Fruit fly (Drosophila melanogaster): ENCODE measurements around the gene Cpr64Aa.

Gene Cpr64Aa

DNA sequence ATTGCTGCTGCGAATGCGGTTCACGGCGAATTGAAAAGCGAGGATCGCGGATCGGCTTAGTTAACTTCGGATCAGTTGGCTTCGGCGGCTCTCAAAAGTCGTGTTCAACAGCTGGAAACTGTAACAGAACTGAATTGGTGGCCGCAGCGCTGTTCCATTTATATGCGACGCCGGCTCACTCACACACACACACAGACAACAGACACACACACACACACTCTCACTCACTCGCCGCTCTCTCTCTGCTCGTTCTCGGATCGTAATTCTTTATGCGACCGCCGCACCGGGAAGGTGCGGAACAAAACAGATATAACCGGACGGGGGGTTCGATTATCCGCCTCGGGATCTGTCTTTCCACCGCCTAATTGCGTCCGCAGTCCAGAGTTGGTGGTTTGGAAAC, 18.2 kb upstream of the Cpr64Aa start, which contains the start of gene CG46460 (continued):
- TF ChIP-seq eg (GFP tag; IDR thresholded peaks at IDR 0.05) (peak; percentile 45; the same call in 1 of the 3 replicates), CG8319 (GFP tag; optimal IDR thresholded peaks at IDR 0.05) (no peak), topi (GFP tag; optimal IDR thresholded peaks at IDR 0.05) (peak; percentile 11), CG7368 (GFP tag; optimal IDR thresholded peaks at IDR 0.05) (no peak), Lpt (GFP tag; optimal IDR thresholded peaks at IDR 0.05) (no peak), esn (GFP tag; optimal IDR thresholded peaks at IDR 0.05) (peak; percentile 20), Sox102F (GFP tag; optimal IDR thresholded peaks at IDR 0.05) (peak; percentile 26), CG4318 (GFP tag; optimal IDR thresholded peaks at IDR 0.05) (no peak), Hr4 (GFP tag; optimal IDR thresholded peaks at IDR 0.05) (no peak), Gug (GFP tag; IDR thresholded peaks at IDR 0.05) (0 out of 2 replicates have a peak, but pooled peaks have one; percentile 9), acj6 (GFP tag; optimal IDR thresholded peaks at IDR 0.05) (peak; percentile 5), Smox (GFP tag; optimal IDR thresholded peaks at IDR 0.05) (peak; percentile 8), CG8632 (GFP tag; optimal IDR thresholded peaks at IDR 0.05) (no peak), CG31627 (GFP tag; optimal IDR thresholded peaks at IDR 0.05) (peak; percentile 39), CG16779 (tag; optimal IDR thresholded peaks at IDR 0.05) (peak; percentile 1), lz (GFP tag; optimal IDR thresholded peaks at IDR 0.05) (peak; percentile 49)

DNA sequence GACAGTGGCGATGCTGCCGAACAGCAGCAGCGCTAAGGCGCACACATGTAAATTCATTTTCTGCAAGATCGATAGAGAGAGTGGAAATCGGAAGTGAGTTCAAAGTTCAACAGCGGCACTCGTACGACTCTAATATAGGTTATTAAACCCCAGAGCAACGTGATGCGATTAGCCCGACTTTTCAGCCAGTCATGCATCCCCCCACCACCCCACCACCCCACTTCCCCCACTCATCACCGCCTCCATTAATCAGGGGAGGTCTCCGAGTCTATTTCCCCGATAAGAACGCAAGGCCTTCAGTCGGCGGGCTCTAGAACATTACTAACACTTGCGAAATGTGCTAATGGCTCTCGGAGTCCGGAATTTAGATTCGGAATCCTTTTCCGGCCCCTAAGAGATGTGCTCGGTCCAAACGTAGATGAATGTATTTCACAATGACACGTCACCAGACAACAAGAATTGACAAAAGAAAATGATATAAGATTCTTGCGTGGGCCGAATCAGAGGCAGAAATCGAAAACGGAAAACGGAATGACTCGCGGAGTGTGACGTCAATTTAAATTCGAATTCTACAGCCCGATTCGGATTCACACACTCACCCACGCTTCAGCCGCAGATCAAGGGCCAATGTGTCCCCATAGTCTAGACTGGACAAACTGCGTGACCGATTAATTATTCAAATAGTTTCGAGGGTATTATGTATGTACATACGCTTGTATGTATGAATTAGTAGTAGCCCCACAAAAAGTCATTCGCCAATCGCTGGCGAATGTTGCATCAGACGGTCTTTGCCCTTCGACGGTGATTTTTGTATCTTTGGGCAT, 16.9 kb upstream of the Cpr64Aa start:
- no peak for TF ChIP-seq Gug (GFP tag; IDR thresholded peaks at IDR 0.05)
- TF ChIP-seq Hr4 (GFP tag; optimal IDR thresholded peaks at IDR 0.05) = no peak
- peak; percentile 35; the same call in 1 of the 2 replicates for TF ChIP-seq CG15336 (GFP tag; IDR thresholded peaks at IDR 0.05)
- TF ChIP-seq CG6276 (GFP tag; optimal IDR thresholded peaks at IDR 0.05) = peak; percentile 49
- no peak for TF ChIP-seq esn (GFP tag; optimal IDR thresholded peaks at IDR 0.05)
- no peak for TF ChIP-seq spab (GFP tag; optimal IDR thresholded peaks at IDR 0.05)
- TF ChIP-seq dsx (GFP tag; optimal IDR thresholded peaks at IDR 0.05; ENCODE audit: poor library complexity, severe bottlenecking) = no peak
- peak; percentile 84 for TF ChIP-seq svp (GFP tag)
- no peak for TF ChIP-seq fd59A (GFP tag; optimal IDR thresholded peaks at IDR 0.05)
- no peak for TF ChIP-seq Eip78C (GFP tag)
- peak; percentile 16 to 56 for TF ChIP-seq ss (GFP tag; optimal IDR thresholded peaks at IDR 0.05)
- no peak for TF ChIP-seq CG3032 (tag; optimal IDR thresholded peaks at IDR 0.05)
- peak; percentile 14 for TF ChIP-seq CG10669 (GFP tag; optimal IDR thresholded peaks at IDR 0.05)
- peak; percentile 23 for TF ChIP-seq CG6808 (GFP tag; optimal IDR thresholded peaks at IDR 0.05)
- TF ChIP-seq Eip93F (GFP tag; optimal IDR thresholded peaks at IDR 0.05) = no peak
- TF ChIP-seq eg (GFP tag; IDR thresholded peaks at IDR 0.05) = 0 out of 3 replicates have a peak, but pooled peaks have one; percentile 34
- no peak for TF ChIP-seq Hr39 (GFP tag; optimal IDR thresholded peaks at IDR 0.05)
- TF ChIP-seq CG16779 (tag; optimal IDR thresholded peaks at IDR 0.05) = peak; percentile 15
- no peak for TF ChIP-seq Blimp-1 (GFP tag; optimal IDR thresholded peaks at IDR 0.05)
- TF ChIP-seq CG6163 (GFP tag; IDR thresholded peaks at IDR 0.05) = 0 out of 3 replicates have a peak, but pooled peaks have one; percentile 12
- no peak for TF ChIP-seq CG9139 (GFP tag; optimal IDR thresholded peaks at IDR 0.05)
- TF ChIP-seq Sox14 (GFP tag; optimal IDR thresholded peaks at IDR 0.05) = no peak
- no peak for TF ChIP-seq CG11762 (GFP tag; optimal IDR thresholded peaks at IDR 0.05; ENCODE audit: insufficient read depth)
- no peak for TF ChIP-seq dac (GFP tag; optimal IDR thresholded peaks at IDR 0.05)
- no peak for TF ChIP-seq topi (GFP tag; optimal IDR thresholded peaks at IDR 0.05)
- no peak for TF ChIP-seq vri (GFP tag; optimal IDR thresholded peaks at IDR 0.05)
- TF ChIP-seq lz (GFP tag; optimal IDR thresholded peaks at IDR 0.05) = no peak
- TF ChIP-seq CG11902 (GFP tag; optimal IDR thresholded peaks at IDR 0.05) = no peak
- TF ChIP-seq CG3919 (GFP tag; optimal IDR thresholded peaks at IDR 0.05) = no peak
